Worm (Caenorhabditis elegans): ENCODE results near the gene F31E3.2.

DNA sequence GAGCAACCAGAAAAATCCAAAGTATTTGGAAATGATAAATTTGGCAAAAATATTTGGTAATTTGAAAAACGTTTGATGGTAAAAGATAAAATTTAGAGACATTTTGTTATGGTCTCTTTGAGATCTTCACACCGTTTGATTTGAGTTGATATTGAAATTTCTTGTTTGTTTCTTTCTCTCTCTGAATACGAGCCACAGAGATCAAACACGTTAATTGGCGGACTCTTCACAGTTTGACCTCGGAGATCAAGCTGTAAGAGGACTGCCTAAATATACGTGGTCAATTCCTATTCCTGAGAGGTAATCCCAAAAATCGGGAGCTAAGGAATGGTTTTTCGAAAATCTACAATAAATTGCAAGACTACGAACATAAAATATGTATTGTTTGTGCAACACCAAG is 5.1 kb upstream of the F31E3.2 start:
- no peak for TF ChIP-seq ama-1 (optimal IDR thresholded peaks at IDR 0.05)
- TF ChIP-seq zag-1 (tag; optimal IDR thresholded peaks at IDR 0.05): no peak

All from whole organism, L1 larva.